Fruit fly (Drosophila melanogaster) whole organism, prepupa: ENCODE measurements around the gene Rbp9.

ENCODE experiments used
- CG10631 ChIP-seq: fragments of 200-800 bp; sonication (Bioruptor generic); optimal IDR thresholded peaks from 2 replicates; lab custom pipeline; 2016; ENCODE audit warnings: missing biosample characterization, missing genetic modification characterization
- CG10669 ChIP-seq: fragments of 200-800 bp; sonication (Bioruptor generic); optimal IDR thresholded peaks from 3 replicates; lab custom pipeline; 2018; ENCODE audit warnings: missing biosample characterization, mild to moderate bottlenecking, missing genetic modification characterization, moderate library complexity
- CG11294 ChIP-seq: fragments of 200-800 bp; sonication (Bioruptor generic); IDR thresholded peaks from 2 replicates; pipeline ENCODE4 v1.3.6; 2022; ENCODE audit warnings: missing biosample characterization, missing genetic modification characterization
- CG11762 ChIP-seq: fragments of 200-800 bp; sonication (Bioruptor generic); optimal IDR thresholded peaks from 3 replicates; lab custom pipeline; 2016; ENCODE audit warnings: missing biosample characterization, missing genetic modification characterization; ENCODE audit not compliant: insufficient read depth
- CG11902 ChIP-seq: fragments of 200-800 bp; sonication (Bioruptor generic); optimal IDR thresholded peaks from 3 replicates; lab custom pipeline; 2016; ENCODE audit warnings: missing biosample characterization, missing genetic modification characterization
- CG15336 ChIP-seq: fragments of 200-800 bp; sonication (Bioruptor generic); IDR thresholded peaks from 2 replicates; pipeline ENCODE4 v1.3.6; 2022; ENCODE audit warnings: missing biosample characterization, missing genetic modification characterization
- CG1621 ChIP-seq: fragments of 200-800 bp; sonication (Bioruptor generic); optimal IDR thresholded peaks from 3 replicates; lab custom pipeline; 2018; ENCODE audit warnings: missing biosample characterization, mild to moderate bottlenecking, missing genetic modification characterization
- CG16779 ChIP-seq: fragments of 200-800 bp; sonication (Bioruptor generic); optimal IDR thresholded peaks from 3 replicates; lab custom pipeline; 2017; ENCODE audit warnings: missing biosample characterization, mild to moderate bottlenecking, missing genetic modification characterization
- CG3032 ChIP-seq: fragments of 200-800 bp; optimal IDR thresholded peaks from 2 replicates; lab custom pipeline; 2019; ENCODE audit warnings: missing biosample characterization, mild to moderate bottlenecking, missing genetic modification characterization, moderate library complexity
- CG31627 ChIP-seq: fragments of 200-800 bp; sonication (Bioruptor generic); optimal IDR thresholded peaks from 3 replicates; lab custom pipeline; 2016; ENCODE audit warnings: missing biosample characterization, missing genetic modification characterization
- CG34406 ChIP-seq: fragments of 200-800 bp; sonication (Bioruptor generic); optimal IDR thresholded peaks from 3 replicates; lab custom pipeline; 2016; ENCODE audit warnings: missing biosample characterization, missing genetic modification characterization
- CG4318 ChIP-seq: fragments of 200-800 bp; sonication (Bioruptor generic); optimal IDR thresholded peaks from 3 replicates; lab custom pipeline; 2017; ENCODE audit warnings: missing biosample characterization, mild to moderate bottlenecking, missing genetic modification characterization
- CG6163 ChIP-seq: fragments of 200-800 bp; sonication (Bioruptor generic); IDR thresholded peaks from 3 replicates; pipeline ENCODE4 v1.3.6; 2022; ENCODE audit warnings: missing biosample characterization, missing genetic modification characterization
- CG6276 ChIP-seq: fragments of 200-800 bp; sonication (Bioruptor generic); optimal IDR thresholded peaks from 2 replicates; lab custom pipeline; 2017; ENCODE audit warnings: missing biosample characterization, mild to moderate bottlenecking, missing genetic modification characterization
- CG6808 ChIP-seq: fragments of 200-800 bp; sonication (Bioruptor generic); optimal IDR thresholded peaks from 3 replicates; lab custom pipeline; 2017; ENCODE audit warnings: missing biosample characterization, missing genetic modification characterization, mild to moderate bottlenecking, moderate library complexity, missing genetic modification reagents
- CG6854 ChIP-seq: fragments of 200-800 bp; sonication (Bioruptor generic); optimal IDR thresholded peaks from 2 replicates; lab custom pipeline; 2017; ENCODE audit warnings: missing biosample characterization, mild to moderate bottlenecking, missing genetic modification characterization
- CG8319 ChIP-seq: fragments of 200-800 bp; sonication (Bioruptor generic); optimal IDR thresholded peaks from 3 replicates; lab custom pipeline; 2016; ENCODE audit warnings: missing biosample characterization, missing genetic modification characterization
- CG8632 ChIP-seq: fragments of 200-800 bp; sonication (Bioruptor generic); optimal IDR thresholded peaks from 3 replicates; lab custom pipeline; 2016; ENCODE audit warnings: missing biosample characterization, missing genetic modification characterization
- Eip75B ChIP-seq: fragments of 200-800 bp; sonication (Bioruptor generic); optimal IDR thresholded peaks from 3 replicates; lab custom pipeline; 2016; ENCODE audit warnings: missing biosample characterization, missing genetic modification characterization
- Eip78C ChIP-seq: fragments of 200-800 bp; sonication (Bioruptor generic); peaks from one replicate; lab custom pipeline; 2016; ENCODE audit warnings: missing biosample characterization, missing genetic modification characterization
- Eip93F ChIP-seq: fragments of 200-800 bp; sonication (Bioruptor generic); optimal IDR thresholded peaks from 2 replicates; lab custom pipeline; 2016; ENCODE audit warnings: missing biosample characterization, mild to moderate bottlenecking, missing genetic modification characterization
- Ets21C ChIP-seq: fragments of 200-800 bp; sonication (Bioruptor generic); optimal IDR thresholded peaks from 3 replicates; lab custom pipeline; 2016; ENCODE audit warnings: missing biosample characterization, missing genetic modification characterization
- Ets96B ChIP-seq: fragments of 200-800 bp; optimal IDR thresholded peaks from 2 replicates; lab custom pipeline; 2019; ENCODE audit warnings: missing biosample characterization, mild to moderate bottlenecking, missing genetic modification characterization, moderate library complexity
- Hr38 ChIP-seq: sonication (Bioruptor generic); optimal IDR thresholded peaks from 2 replicates; lab custom pipeline; 2016; ENCODE audit warnings: missing biosample characterization, missing genetic modification characterization
- Hr4 ChIP-seq: fragments of 200-800 bp; sonication (Bioruptor generic); optimal IDR thresholded peaks from 3 replicates; lab custom pipeline; 2016; ENCODE audit warnings: missing biosample characterization, missing genetic modification characterization
- Met ChIP-seq: fragments of 200-800 bp; sonication (Bioruptor generic); optimal IDR thresholded peaks from 3 replicates; lab custom pipeline; 2016; ENCODE audit warnings: missing biosample characterization, missing genetic modification characterization
- Smox ChIP-seq: fragments of 200-800 bp; sonication (Bioruptor generic); optimal IDR thresholded peaks from 3 replicates; lab custom pipeline; 2016; ENCODE audit warnings: missing biosample characterization, missing genetic modification characterization
- Sox102F ChIP-seq: fragments of 200-800 bp; sonication (Bioruptor generic); optimal IDR thresholded peaks from 2 replicates; lab custom pipeline; 2016; ENCODE audit warnings: missing biosample characterization, mild to moderate bottlenecking, missing genetic modification characterization
- acj6 ChIP-seq: fragments of 200-800 bp; sonication (Bioruptor generic); optimal IDR thresholded peaks from 3 replicates; lab custom pipeline; 2016; ENCODE audit warnings: missing biosample characterization, missing genetic modification characterization
- cyc ChIP-seq: fragments of 200-800 bp; sonication (Bioruptor generic); optimal IDR thresholded peaks from 3 replicates; lab custom pipeline; 2016; ENCODE audit warnings: missing biosample characterization, missing genetic modification characterization
- dsx ChIP-seq: fragments of 200-800 bp; optimal IDR thresholded peaks from 3 replicates; lab custom pipeline; 2019; ENCODE audit warnings: missing biosample characterization, mild to moderate bottlenecking, missing genetic modification characterization, moderate library complexity; ENCODE audit not compliant: poor library complexity, severe bottlenecking
- eg ChIP-seq: fragments of 200-800 bp; sonication (Bioruptor generic); IDR thresholded peaks from 3 replicates; pipeline ENCODE4 v1.3.6; 2022; ENCODE audit warnings: missing biosample characterization, missing genetic modification characterization
- esn ChIP-seq: fragments of 200-800 bp; sonication (Bioruptor generic); optimal IDR thresholded peaks from 2 replicates; lab custom pipeline; 2016; ENCODE audit warnings: missing biosample characterization, mild to moderate bottlenecking, missing genetic modification characterization, moderate library complexity
- fd85E ChIP-seq: fragments of 200-800 bp; sonication (Bioruptor generic); optimal IDR thresholded peaks from 3 replicates; lab custom pipeline; 2016; ENCODE audit warnings: missing biosample characterization, missing genetic modification characterization
- fkh ChIP-seq: fragments of 200-800 bp; sonication (Bioruptor generic); optimal IDR thresholded peaks from 3 replicates; lab custom pipeline; 2017; ENCODE audit warnings: missing biosample characterization, mild to moderate bottlenecking, missing genetic modification characterization, moderate library complexity
- pdm3 ChIP-seq: fragments of 200-800 bp; sonication (Bioruptor generic); optimal IDR thresholded peaks from 3 replicates; lab custom pipeline; 2016; ENCODE audit warnings: missing biosample characterization, missing genetic modification characterization
- salr ChIP-seq, 2 experiments: fragments of 200-800 bp; sonication (Bioruptor generic); optimal IDR thresholded peaks; 3 replicates each; lab custom pipeline; 2016 to 2018; ENCODE audit warnings: missing biosample characterization in 2 of 2, missing genetic modification characterization in 2 of 2, mild to moderate bottlenecking in 1 of 2
- spab ChIP-seq: fragments of 200-800 bp; sonication (Bioruptor generic); optimal IDR thresholded peaks from 2 replicates; lab custom pipeline; 2017; ENCODE audit warnings: missing biosample characterization, mild to moderate bottlenecking, missing genetic modification characterization, missing genetic modification reagents
- ss ChIP-seq, 2 experiments: fragments of 200-800 bp; sonication (Bioruptor generic); optimal IDR thresholded peaks; 2 replicates in 1 of 2; 3 replicates in 1 of 2; lab custom pipeline; 2017 to 2018; ENCODE audit warnings: mild to moderate bottlenecking in 2 of 2, missing biosample characterization in 2 of 2, missing genetic modification characterization in 2 of 2, moderate library complexity in 1 of 2
- svp ChIP-seq: fragments of 200-800 bp; sonication (Bioruptor generic); peaks from one replicate; lab custom pipeline; 2016; ENCODE audit warnings: missing biosample characterization, missing genetic modification characterization
- topi ChIP-seq: fragments of 200-800 bp; sonication (Bioruptor generic); optimal IDR thresholded peaks from 3 replicates; lab custom pipeline; 2016; ENCODE audit warnings: missing biosample characterization, missing genetic modification characterization
- vri ChIP-seq: fragments of 200-800 bp; sonication (Bioruptor generic); optimal IDR thresholded peaks from 3 replicates; lab custom pipeline; 2016; ENCODE audit warnings: missing biosample characterization, mild to moderate bottlenecking, missing genetic modification characterization

The Rbp9 gene

DNA sequence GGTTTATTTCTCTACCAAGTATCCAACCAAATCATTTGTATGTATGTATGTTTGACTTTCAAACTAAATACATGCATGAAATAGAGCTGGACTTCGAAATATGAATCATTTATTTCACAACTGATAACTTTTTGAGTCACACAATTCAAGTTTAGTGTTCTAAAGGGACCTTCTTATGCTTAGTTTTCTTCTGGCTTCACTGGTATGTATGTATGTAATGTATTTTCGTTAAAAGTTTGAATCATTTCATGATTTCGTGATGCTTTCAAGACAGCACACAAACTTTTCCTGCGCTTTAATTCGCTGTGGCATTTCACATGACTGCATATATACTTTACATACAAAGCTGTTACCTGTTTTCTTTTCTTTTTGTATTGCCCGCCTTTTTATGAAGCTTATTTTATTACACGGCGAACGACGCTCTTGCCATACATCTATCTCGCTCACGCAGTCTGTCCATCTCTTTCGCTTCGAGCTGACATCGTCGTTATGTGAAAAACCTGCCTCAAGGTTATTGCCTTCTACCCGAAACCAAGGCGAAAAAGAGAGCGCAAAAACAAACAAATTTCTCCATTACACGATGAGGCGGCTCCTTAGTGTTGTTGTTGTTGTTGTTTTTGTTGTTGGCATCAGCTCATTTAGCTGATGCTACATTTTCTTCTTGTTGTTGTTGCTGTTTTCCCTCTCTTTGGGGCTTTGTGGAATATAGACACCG, 46.0 kb upstream of the Rbp9 start (continued):
- TF ChIP-seq CG8632 (no peak), svp (no peak), CG34406 (peak; percentile 11), Eip78C (GFP tag; lab: Kevin White, UChicago) (peak; percentile 27), CG8319 (no peak), Eip75B (GFP tag; lab: Kevin White, UChicago) (peak; percentile 56), topi (GFP tag; lab: Kevin White, UChicago) (no peak), CG6808 (peak; percentile 16), CG6854 (GFP tag; lab: Kevin White, UChicago) (peak; percentile 71), Ets96B (tag; lab: Kevin White, UChicago) (no peak), Met (peak; percentile 17), CG11294 (no peak), Smox (GFP tag; lab: Kevin White, UChicago) (no peak), dsx (GFP tag; lab: Kevin White, UChicago) (peak; percentile 44), fd85E (GFP tag; lab: Kevin White, UChicago) (no peak), ss (GFP tag; optimal IDR thresholded peaks at IDR 0.05; lab: Kevin White, UChicago) (peak; percentile 34 to 36), pdm3 (GFP tag; lab: Kevin White, UChicago) (no peak)

DNA sequence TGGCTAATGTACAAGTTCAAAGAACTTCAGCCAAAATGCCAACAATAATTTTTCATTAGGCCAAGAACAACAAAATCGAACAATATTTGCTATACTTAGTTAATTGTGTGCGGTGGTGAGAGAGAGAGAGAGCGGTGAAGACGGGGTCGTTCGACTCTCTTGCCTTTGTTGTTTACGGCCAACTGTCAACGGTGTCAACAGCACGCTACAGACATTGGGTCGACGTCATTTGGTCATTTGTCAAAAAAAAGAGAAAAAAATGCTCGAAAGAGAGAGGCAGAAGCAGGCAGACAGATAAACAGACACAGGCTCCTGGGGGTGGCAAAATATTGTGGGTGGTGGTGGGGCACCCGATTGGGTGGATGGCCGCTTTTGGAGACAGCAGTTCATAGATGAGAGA, 45.1 kb upstream of the Rbp9 start:
- no peak for TF ChIP-seq spab (GFP tag; lab: Kevin White, UChicago)
- no peak for TF ChIP-seq CG10631 (GFP tag; lab: Kevin White, UChicago)
- peak; percentile 12 for TF ChIP-seq vri (GFP tag; lab: Kevin White, UChicago)
- no peak for TF ChIP-seq CG6163
- peak; percentile 30 for TF ChIP-seq Eip78C (GFP tag; lab: Kevin White, UChicago)
- TF ChIP-seq CG31627 (GFP tag; lab: Kevin White, UChicago) = no peak
- TF ChIP-seq fkh = peak; percentile 71
- TF ChIP-seq ss (GFP tag; optimal IDR thresholded peaks at IDR 0.05; lab: Kevin White, UChicago) = no peak
- TF ChIP-seq topi (GFP tag; lab: Kevin White, UChicago) = no peak

DNA sequence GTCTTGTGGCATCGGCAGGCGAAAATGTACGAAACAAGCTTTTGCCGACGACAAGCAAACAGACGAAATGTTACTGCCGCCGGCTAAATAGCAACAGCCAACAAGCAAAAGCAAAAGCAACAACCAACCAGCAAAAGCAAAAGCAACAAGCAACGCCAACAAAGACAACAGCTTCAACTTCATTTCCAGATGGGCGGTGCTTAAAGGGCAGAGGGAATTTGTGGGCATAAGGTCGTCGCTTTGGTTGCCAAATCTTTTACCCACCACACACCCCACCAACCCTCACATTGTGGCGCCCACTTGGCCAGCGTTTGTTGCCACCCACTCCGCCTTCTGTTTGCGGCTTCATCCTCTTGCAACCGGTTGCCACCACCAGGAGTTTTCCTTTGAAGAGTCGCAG, 43.6 kb upstream of the Rbp9 start:
- TF ChIP-seq CG11294 (no peak), CG11902 (GFP tag; lab: Kevin White, UChicago) (no peak), Eip78C (GFP tag; lab: Kevin White, UChicago) (no peak), CG8319 (no peak), CG1621 (tag; lab: Kevin White, UChicago) (no peak), Hr38 (GFP tag; lab: Kevin White, UChicago) (no peak), acj6 (GFP tag; lab: Kevin White, UChicago) (no peak)

DNA sequence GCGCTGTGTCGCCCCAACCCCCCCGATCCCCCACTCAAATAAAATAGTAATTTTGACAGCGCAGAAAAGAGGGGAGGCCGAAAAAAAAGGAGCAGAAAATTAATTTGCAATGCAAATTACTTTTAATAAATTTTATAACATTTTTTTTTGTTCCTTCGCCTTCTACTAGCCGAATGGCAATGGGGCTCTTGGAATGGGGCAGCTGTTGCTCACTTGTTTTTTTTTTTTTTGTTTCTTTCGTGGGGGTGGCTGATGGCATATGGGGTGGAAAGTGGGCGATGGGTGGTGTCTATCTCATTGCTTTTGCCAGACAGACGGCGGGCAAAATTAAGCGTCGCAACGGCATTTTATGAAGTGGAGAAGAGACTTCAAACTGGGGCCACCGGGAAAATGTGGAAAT, 33.9 kb upstream of the Rbp9 start:
- no peak for TF ChIP-seq cyc
- no peak for TF ChIP-seq Sox102F (GFP tag; lab: Kevin White, UChicago)

DNA sequence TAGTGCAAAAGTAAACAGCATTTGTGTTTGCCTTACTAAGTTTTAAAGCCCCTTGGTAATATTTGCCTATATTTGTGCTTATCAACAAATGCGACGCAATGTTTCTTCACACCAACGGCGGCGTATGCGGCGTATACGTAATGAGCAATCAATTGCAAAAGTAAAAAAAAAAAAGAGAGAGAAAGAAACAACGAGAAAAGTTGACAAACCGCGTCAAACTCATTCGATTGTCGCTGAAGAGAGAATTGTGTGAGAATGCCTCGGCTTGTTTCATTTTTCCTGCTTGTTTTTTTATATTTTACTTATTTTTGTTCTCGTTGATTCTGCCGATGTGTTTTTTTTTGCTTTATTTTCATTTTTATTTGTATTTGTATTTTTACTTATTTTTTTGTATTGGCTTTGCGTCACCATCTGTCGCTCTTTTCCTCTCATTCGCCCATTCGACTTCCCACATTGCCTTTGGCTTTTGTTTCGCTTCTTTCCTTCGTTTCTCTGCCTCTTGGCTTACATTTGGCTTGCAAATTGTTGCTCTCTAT, 30.2 kb upstream of the Rbp9 start:
- TF ChIP-seq cyc (peak; percentile 1), CG15336 (peak; percentile 98), vri (GFP tag; lab: Kevin White, UChicago) (peak; percentile 95), fkh (peak; percentile 21), CG16779 (peak; percentile 98), Hr4 (GFP tag; lab: Kevin White, UChicago) (peak; percentile 63), esn (GFP tag; lab: Kevin White, UChicago) (peak; percentile 69), CG3032 (tag; lab: Kevin White, UChicago) (peak; percentile 84), eg (GFP tag; lab: Robert Waterston, UW) (peak; percentile 99), svp (peak; percentile 84), CG4318 (GFP tag; lab: Kevin White, UChicago) (no peak), CG31627 (GFP tag; lab: Kevin White, UChicago) (no peak), CG6276 (GFP tag; lab: Kevin White, UChicago) (peak; percentile 98), CG11762 (peak; percentile 84), CG8632 (peak; percentile 85), salr (GFP tag; optimal IDR thresholded peaks at IDR 0.05; lab: Kevin White, UChicago) (peak; percentile 72 to 93), Hr38 (GFP tag; lab: Kevin White, UChicago) (no peak), Ets21C (GFP tag; lab: Kevin White, UChicago) (peak; percentile 5), Met (peak; percentile 59), Eip93F (peak; percentile 84), CG10669 (peak; percentile 87)
